Worm (Caenorhabditis elegans) whole organism, young adult: Measurements from ENCODE around the gene C44C10.7.

Experiments
- B0019.2 ChIP-seq: fragments of 200-800 bp; sonication (Bioruptor generic); conservative IDR thresholded peaks from 2 replicates; pipeline ENCODE4 v1.3.6; 2022; ENCODE audit warnings: missing genetic modification reagents, missing genetic modification characterization, missing compliant biosample characterization
- C06A6.2 ChIP-seq: fragments of 200-800 bp; sonication (Bioruptor generic); conservative IDR thresholded peaks from 2 replicates; pipeline ENCODE4 v1.3.6; 2022; ENCODE audit warnings: missing genetic modification characterization, missing compliant biosample characterization
- F22D6.2 ChIP-seq: sonication (generic microtip); optimal IDR thresholded peaks from 2 replicates; lab custom pipeline; 2016; ENCODE audit warnings: mild to moderate bottlenecking, missing genetic modification characterization, missing compliant biosample characterization
- F23B12.7 ChIP-seq: sonication (generic microtip); optimal IDR thresholded peaks from 2 replicates; lab custom pipeline; 2017; ENCODE audit warnings: missing genetic modification characterization, mild to moderate bottlenecking, missing compliant biosample characterization, antibody characterized with exemption, moderate library complexity; ENCODE audit not compliant: insufficient read depth
- F39B2.1 ChIP-seq: fragments of 200-800 bp; sonication (Bioruptor generic); IDR thresholded peaks from 2 replicates; pipeline ENCODE4 v1.3.6; 2022; ENCODE audit warnings: missing genetic modification reagents, missing genetic modification characterization, missing compliant biosample characterization
- F55B11.4 ChIP-seq: sonication (generic microtip); optimal IDR thresholded peaks from 2 replicates; lab custom pipeline; 2016; ENCODE audit warnings: missing compliant biosample characterization, missing genetic modification characterization, borderline replicate concordance; ENCODE audit not compliant: insufficient read depth
- T07F8.4 ChIP-seq: sonication (generic microtip); optimal IDR thresholded peaks from 2 replicates; lab custom pipeline; 2016; ENCODE audit warnings: mild to moderate bottlenecking, missing genetic modification characterization, moderate library complexity, missing compliant biosample characterization
- Y56A3A.18 ChIP-seq: fragments of 200-800 bp; sonication (Bioruptor generic); IDR thresholded peaks from 2 replicates; pipeline ENCODE4 v1.3.6; 2022; ENCODE audit warnings: missing genetic modification reagents, missing genetic modification characterization, missing compliant biosample characterization
- Y67H2A.10 ChIP-seq: fragments of 200-800 bp; sonication (Bioruptor generic); conservative IDR thresholded peaks from 2 replicates; pipeline ENCODE4 v1.3.6; 2022; ENCODE audit warnings: missing genetic modification reagents, missing genetic modification characterization, missing compliant biosample characterization
- Y79H2A.3 ChIP-seq: fragments of 200-800 bp; sonication (Bioruptor generic); conservative IDR thresholded peaks from 2 replicates; pipeline ENCODE4 v1.3.6; 2022; ENCODE audit warnings: missing genetic modification reagents, missing genetic modification characterization, missing compliant biosample characterization
- Y95B8A.8 ChIP-seq: fragments of 200-800 bp; sonication (Bioruptor generic); IDR thresholded peaks from 2 replicates; pipeline ENCODE4 v1.3.6; 2022; ENCODE audit warnings: missing genetic modification reagents, missing genetic modification characterization, missing compliant biosample characterization
- ZK185.1 ChIP-seq: sonication (generic microtip); optimal IDR thresholded peaks from 2 replicates; lab custom pipeline; 2016; ENCODE audit warnings: mild to moderate bottlenecking, missing genetic modification characterization, missing compliant biosample characterization; ENCODE audit not compliant: poor library complexity, severe bottlenecking
- akir-1 ChIP-seq: fragments of 200-800 bp; sonication (Bioruptor generic); optimal IDR thresholded peaks from 2 replicates; lab custom pipeline; 2018; ENCODE audit warnings: mild to moderate bottlenecking, missing genetic modification characterization, moderate library complexity, missing compliant biosample characterization
- attf-3 ChIP-seq: fragments of 200-800 bp; sonication (Bioruptor generic); conservative IDR thresholded peaks from 2 replicates; pipeline ENCODE4 v1.3.6; 2022; ENCODE audit warnings: missing genetic modification reagents, missing genetic modification characterization, missing compliant biosample characterization
- attf-5 ChIP-seq: fragments of 200-800 bp; sonication (Bioruptor generic); optimal IDR thresholded peaks from 2 replicates; lab custom pipeline; 2018; ENCODE audit warnings: mild to moderate bottlenecking, missing genetic modification characterization, missing compliant biosample characterization
- bed-1 ChIP-seq: fragments of 200-800 bp; sonication (Bioruptor generic); IDR thresholded peaks from 2 replicates; pipeline ENCODE4 v1.3.6; 2022; ENCODE audit warnings: missing genetic modification reagents, missing genetic modification characterization, missing compliant biosample characterization
- cebp-1 ChIP-seq, 2 experiments: fragments of 200-800 bp in 1 of 2; sonication (Bioruptor generic) in 1 of 2; sonication (generic microtip) in 1 of 2; IDR thresholded peaks in 1 of 2; optimal IDR thresholded peaks in 1 of 2; 2 replicates each; pipeline versions ENCODE4 v1.3.6 to Lab custom; 2017 to 2022; ENCODE audit warnings: missing compliant biosample characterization in 2 of 2, missing genetic modification characterization in 2 of 2, mild to moderate bottlenecking in 1 of 2, missing genetic modification reagents in 1 of 2, moderate library complexity in 1 of 2
- cebp-2 ChIP-seq: fragments of 200-800 bp; sonication (Bioruptor generic); IDR thresholded peaks from 2 replicates; pipeline ENCODE4 v1.3.6; 2022; ENCODE audit warnings: missing genetic modification characterization, missing compliant biosample characterization
- ceh-100 ChIP-seq: fragments of 200-800 bp; sonication (Bioruptor generic); IDR thresholded peaks from 2 replicates; pipeline ENCODE4 v1.3.6; 2022; ENCODE audit warnings: missing genetic modification reagents, missing genetic modification characterization, missing compliant biosample characterization
- ceh-27 ChIP-seq: fragments of 200-800 bp; sonication (Bioruptor generic); optimal IDR thresholded peaks from 2 replicates; lab custom pipeline; 2018; ENCODE audit warnings: mild to moderate bottlenecking, missing genetic modification characterization, moderate library complexity, missing compliant biosample characterization
- ceh-58 ChIP-seq: fragments of 200-800 bp; sonication (Bioruptor generic); IDR thresholded peaks from 2 replicates; pipeline ENCODE4 v1.3.6; 2022; ENCODE audit warnings: missing genetic modification characterization, missing compliant biosample characterization
- dox-1 ChIP-seq: fragments of 200-800 bp; sonication (Bioruptor generic); IDR thresholded peaks from 2 replicates; pipeline ENCODE4 v1.3.6; 2022; ENCODE audit warnings: missing genetic modification reagents, missing genetic modification characterization, missing compliant biosample characterization
- dpl-1 ChIP-seq: fragments of 150-350 bp; optimal IDR thresholded peaks from 2 replicates; lab custom pipeline; 2014; ENCODE audit warnings: missing biosample characterization, missing genetic modification reagents, missing genetic modification characterization
- efl-1 ChIP-seq: fragments of 150-350 bp; optimal IDR thresholded peaks from 2 replicates; lab custom pipeline; 2014; ENCODE audit warnings: missing biosample characterization, missing genetic modification reagents, missing genetic modification characterization
- egl-18 ChIP-seq: fragments of 200-800 bp; sonication (Bioruptor generic); IDR thresholded peaks from 2 replicates; pipeline ENCODE4 v1.3.6; 2022; ENCODE audit warnings: missing genetic modification reagents, missing genetic modification characterization, missing compliant biosample characterization
- egrh-3 ChIP-seq: fragments of 200-800 bp; sonication (Bioruptor generic); IDR thresholded peaks from 2 replicates; pipeline ENCODE4 v1.3.6; 2022; ENCODE audit warnings: missing genetic modification reagents, missing genetic modification characterization, missing compliant biosample characterization
- ets-4 ChIP-seq: fragments of 200-800 bp; sonication (Bioruptor generic); optimal IDR thresholded peaks from 2 replicates; lab custom pipeline; 2018; ENCODE audit warnings: mild to moderate bottlenecking, missing genetic modification characterization, missing compliant biosample characterization
- hmg-1.2 ChIP-seq: fragments of 200-800 bp; sonication (Bioruptor generic); IDR thresholded peaks from 2 replicates; pipeline ENCODE4 v1.3.6; 2022; ENCODE audit warnings: missing genetic modification reagents, missing genetic modification characterization, missing compliant biosample characterization
- let-526 ChIP-seq: fragments of 200-800 bp; sonication (Bioruptor generic); IDR thresholded peaks from 2 replicates; pipeline ENCODE4 v1.3.6; 2022; ENCODE audit warnings: missing genetic modification reagents, missing genetic modification characterization, missing compliant biosample characterization
- let-607 ChIP-seq, 2 experiments: fragments of 200-800 bp in 1 of 2; sonication (Bioruptor generic) in 1 of 2; sonication (generic microtip) in 1 of 2; optimal IDR thresholded peaks; 2 replicates each; lab custom pipeline; 2016 to 2018; ENCODE audit warnings: mild to moderate bottlenecking in 2 of 2, missing compliant biosample characterization in 2 of 2, missing genetic modification characterization in 2 of 2, moderate library complexity in 2 of 2, missing genotype in 1 of 2
- lin-26 ChIP-seq: fragments of 200-800 bp; sonication (Bioruptor generic); IDR thresholded peaks from 2 replicates; pipeline ENCODE4 v1.3.6; 2022; ENCODE audit warnings: missing genetic modification reagents, missing genetic modification characterization, missing compliant biosample characterization
- lin-35 ChIP-seq, 3 experiments: fragments of 150-350 bp in 2 of 3; sonication (generic microtip) in 1 of 3; optimal IDR thresholded peaks; 2 replicates each; lab custom pipeline; 2014 to 2018; ENCODE audit warnings: missing biosample characterization in 3 of 3, missing genetic modification characterization in 3 of 3, missing genetic modification reagents in 3 of 3
- lin-40 ChIP-seq: sonication (generic microtip); optimal IDR thresholded peaks from 2 replicates; lab custom pipeline; 2016; ENCODE audit warnings: missing genetic modification characterization, mild to moderate bottlenecking, missing compliant biosample characterization, missing genotype, missing genetic modification reagents
- lir-1 ChIP-seq: fragments of 200-800 bp; sonication (Bioruptor generic); conservative IDR thresholded peaks from 2 replicates; pipeline ENCODE4 v1.3.6; 2022; ENCODE audit warnings: missing genetic modification reagents, missing genetic modification characterization, missing compliant biosample characterization
- madf-6 ChIP-seq: fragments of 200-800 bp; sonication (Bioruptor generic); IDR thresholded peaks from 2 replicates; pipeline ENCODE4 v1.3.6; 2022; ENCODE audit warnings: missing genetic modification reagents, missing genetic modification characterization, missing compliant biosample characterization
- mcd-1 ChIP-seq: fragments of 200-800 bp; sonication (Bioruptor generic); IDR thresholded peaks from 2 replicates; pipeline ENCODE4 v1.3.6; 2022; ENCODE audit warnings: missing genetic modification reagents, missing genetic modification characterization, missing compliant biosample characterization
- nhr-120 ChIP-seq: fragments of 200-800 bp; sonication (Bioruptor generic); IDR thresholded peaks from 2 replicates; pipeline ENCODE4 v1.3.6; 2022; ENCODE audit warnings: missing genetic modification characterization, missing compliant biosample characterization
- nhr-80 ChIP-seq: sonication (generic microtip); optimal IDR thresholded peaks from 2 replicates; lab custom pipeline; 2016; ENCODE audit warnings: missing genetic modification characterization, missing compliant biosample characterization
- pha-4 ChIP-seq: fragments of 150-350 bp; sonication (generic microtip); optimal IDR thresholded peaks from 2 replicates; lab custom pipeline; 2014; ENCODE audit warnings: missing biosample characterization, missing genetic modification reagents, missing genetic modification characterization
- rcor-1 ChIP-seq: fragments of 200-800 bp; sonication (Bioruptor generic); IDR thresholded peaks from 2 replicates; pipeline ENCODE4 v1.3.6; 2022; ENCODE audit warnings: missing genetic modification reagents, missing genetic modification characterization, missing compliant biosample characterization
- repo-1 ChIP-seq: sonication (generic microtip); optimal IDR thresholded peaks from 2 replicates; lab custom pipeline; 2017; ENCODE audit warnings: mild to moderate bottlenecking, missing genetic modification characterization, missing compliant biosample characterization
- sdz-38 ChIP-seq: sonication (generic microtip); optimal IDR thresholded peaks from 2 replicates; lab custom pipeline; 2016; ENCODE audit warnings: missing genotype, missing genetic modification characterization, missing compliant biosample characterization
- snpc-1.1 ChIP-seq: sonication (generic microtip); optimal IDR thresholded peaks from 2 replicates; lab custom pipeline; 2017; ENCODE audit warnings: missing genetic modification characterization, mild to moderate bottlenecking, missing compliant biosample characterization, antibody characterized with exemption, moderate library complexity, missing genotype, missing genetic modification reagents; ENCODE audit not compliant: insufficient read depth
- snpc-4 ChIP-seq, 5 experiments: fragments of 150-350 bp in 1 of 5; sonication (generic microtip) in 4 of 5; optimal IDR thresholded peaks; 2 replicates each; lab custom pipeline; 2014 to 2018; ENCODE audit warnings: missing genetic modification characterization in 5 of 5, missing biosample characterization in 3 of 5, antibody characterized with exemption in 2 of 5, mild to moderate bottlenecking in 2 of 5, missing compliant biosample characterization in 2 of 5, missing genotype in 2 of 5, moderate library complexity in 2 of 5, missing genetic modification reagents in 1 of 5
- tlf-1 ChIP-seq: fragments of 200-800 bp; sonication (Bioruptor generic); optimal IDR thresholded peaks from 2 replicates; lab custom pipeline; 2018; ENCODE audit warnings: mild to moderate bottlenecking, missing genetic modification characterization, missing compliant biosample characterization
- zim-3 ChIP-seq: sonication (generic microtip); optimal IDR thresholded peaks from 2 replicates; lab custom pipeline; 2017; ENCODE audit warnings: mild to moderate bottlenecking, missing genetic modification characterization, moderate library complexity, missing compliant biosample characterization
- ztf-18 ChIP-seq: sonication (generic microtip); optimal IDR thresholded peaks from 2 replicates; lab custom pipeline; 2016; ENCODE audit warnings: missing genotype, mild to moderate bottlenecking, missing genetic modification characterization, missing compliant biosample characterization

C44C10.7 gene

DNA sequence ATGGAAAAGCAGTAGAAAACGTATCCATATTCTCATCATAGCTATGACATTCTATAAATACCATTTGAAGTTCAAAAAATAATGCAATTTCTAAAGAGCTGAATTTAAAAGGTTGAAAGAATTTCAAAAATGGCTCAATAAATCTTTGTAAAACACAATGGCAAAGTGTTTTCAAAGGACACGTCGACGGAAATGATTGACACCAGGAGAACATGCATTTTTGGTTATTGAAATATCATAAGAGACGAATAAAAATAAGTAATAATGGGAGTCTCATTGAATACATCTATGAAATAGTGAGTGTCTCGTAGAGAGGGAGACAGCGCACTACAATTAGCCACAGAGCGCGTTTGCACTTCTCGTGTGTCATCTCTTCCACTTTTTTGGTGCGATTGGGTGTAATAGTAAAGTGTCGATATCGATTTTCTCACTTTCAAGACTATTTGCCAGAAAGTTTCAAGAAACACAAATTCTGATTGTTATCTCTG lies 31.5 kb downstream of the C44C10.7 start, which contains the start of gene T04F8.2:
Gene T04F8.2, minus strand, starts transcription at position 51 of the 488 bp plus-strand sequence.
- TF ChIP-seq ZK185.1 (tag; lab: Kevin White, UChicago) = peak; percentile 64
- TF ChIP-seq F39B2.1 (GFP tag; lab: Robert Waterston, UW) = no peak
- TF ChIP-seq snpc-1.1 = no peak
- peak; percentile 91 for TF ChIP-seq nhr-80 (tag; lab: Kevin White, UChicago)
- TF ChIP-seq dpl-1 (GFP tag; lab: Kevin White, UChicago) = no peak
- no peak for TF ChIP-seq F22D6.2 (tag; lab: Kevin White, UChicago)
- TF ChIP-seq let-526 (GFP tag; lab: Robert Waterston, UW) = no peak
- no peak for TF ChIP-seq Y79H2A.3 (GFP tag; lab: Robert Waterston, UW)
- TF ChIP-seq attf-3 (GFP tag; lab: Robert Waterston, UW) = no peak
- TF ChIP-seq ceh-100 (GFP tag; lab: Robert Waterston, UW) = no peak
- TF ChIP-seq repo-1 (tag; lab: Kevin White, UChicago) = no peak
- peak; percentile 40; the same call in 1 of the 2 replicates for TF ChIP-seq hmg-1.2
- no peak for TF ChIP-seq rcor-1 (GFP tag; lab: Robert Waterston, UW)
- TF ChIP-seq Y56A3A.18 (GFP tag; lab: Robert Waterston, UW) = no peak
- no peak for TF ChIP-seq zim-3
- no peak for TF ChIP-seq egrh-3
- TF ChIP-seq mcd-1 (GFP tag; lab: Robert Waterston, UW) = peak; percentile 92
- peak; percentile 39 for TF ChIP-seq ceh-27
- no peak for TF ChIP-seq egl-18 (GFP tag; lab: Robert Waterston, UW)
- peak; percentile 37; the same call in 1 of the 2 replicates for TF ChIP-seq lin-26 (GFP tag; lab: Robert Waterston, UW)
- TF ChIP-seq cebp-1 (GFP tag; IDR thresholded peaks at IDR 0.05; lab: Robert Waterston, UW) = no peak
- peak; percentile 67 for TF ChIP-seq cebp-1 (tag; optimal IDR thresholded peaks at IDR 0.05; lab: Kevin White, UChicago)
- peak; percentile 52; the same call in 1 of the 2 replicates for TF ChIP-seq dox-1 (GFP tag; lab: Robert Waterston, UW)
- TF ChIP-seq lir-1 (GFP tag; lab: Robert Waterston, UW) = no peak
- TF ChIP-seq F23B12.7 = peak; percentile 53
- no peak for TF ChIP-seq tlf-1
- TF ChIP-seq C06A6.2 = no peak
- TF ChIP-seq ceh-58 = no peak
- no peak for TF ChIP-seq efl-1 (GFP tag; lab: Kevin White, UChicago)
- TF ChIP-seq attf-5 = peak; percentile 52
- TF ChIP-seq akir-1 (GFP tag; lab: Kevin White, UChicago) = no peak
- no peak for TF ChIP-seq snpc-4 (GFP tag; optimal IDR thresholded peaks at IDR 0.05; lab: Kevin White, UChicago)
- peak in 1 of 4 experiments; percentile 32 for TF ChIP-seq snpc-4 (tag; optimal IDR thresholded peaks at IDR 0.05; lab: Kevin White, UChicago)
- no peak for TF ChIP-seq bed-1 (GFP tag; lab: Robert Waterston, UW)
- TF ChIP-seq T07F8.4 (tag; lab: Kevin White, UChicago) = no peak
- peak; percentile 67 for TF ChIP-seq lin-40 (tag; lab: Kevin White, UChicago)
- peak; percentile 94 for TF ChIP-seq let-607 (tag; optimal IDR thresholded peaks at IDR 0.05; lab: Kevin White, UChicago)
- TF ChIP-seq ets-4 (GFP tag; lab: Kevin White, UChicago) = no peak
- TF ChIP-seq Y67H2A.10 = no peak
- TF ChIP-seq, all 124 proteins: peak for 13

DNA sequence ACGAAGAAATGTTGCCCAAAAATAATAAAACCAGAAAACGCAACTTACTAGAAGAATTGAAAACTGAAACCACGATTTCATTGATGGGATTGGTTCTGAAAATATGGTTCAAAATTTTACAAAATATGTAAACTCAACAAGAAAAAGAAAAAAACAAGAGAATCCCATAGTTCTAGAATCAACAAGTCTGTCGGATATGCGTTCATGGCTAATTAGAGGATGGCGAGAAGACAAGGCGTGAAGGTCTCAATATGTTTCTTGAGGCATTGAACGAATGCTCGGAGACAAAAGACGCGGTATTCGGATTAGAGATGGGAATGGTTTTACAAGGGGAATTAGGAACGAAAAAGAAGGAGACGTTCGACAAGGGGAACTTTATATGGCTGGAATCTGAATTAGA lies 37.3 kb downstream of the C44C10.7 start, which contains the start of gene cutl-11:
Gene cutl-11, minus strand, starts transcription at position 101 of the 400 bp plus-strand sequence.
- no peak for TF ChIP-seq cebp-2 (GFP tag; lab: Robert Waterston, UW)
- no peak for TF ChIP-seq nhr-120
- no peak for TF ChIP-seq ztf-18 (tag; lab: Kevin White, UChicago)
- TF ChIP-seq lin-35 (GFP tag; optimal IDR thresholded peaks at IDR 0.05; lab: Kevin White, UChicago) = no peak
- TF ChIP-seq Y95B8A.8 (GFP tag; lab: Robert Waterston, UW) = no peak
- no peak for TF ChIP-seq F55B11.4 (tag; lab: Kevin White, UChicago)
- no peak for TF ChIP-seq C06A6.2
- TF ChIP-seq cebp-1 (GFP tag; IDR thresholded peaks at IDR 0.05; lab: Robert Waterston, UW) = no peak
- no peak for TF ChIP-seq cebp-1 (tag; optimal IDR thresholded peaks at IDR 0.05; lab: Kevin White, UChicago)
- TF ChIP-seq pha-4 (tag; lab: Kevin White, UChicago) = no peak
- TF ChIP-seq B0019.2 (GFP tag; lab: Robert Waterston, UW) = no peak
- no peak for TF ChIP-seq madf-6
- TF ChIP-seq dpl-1 (GFP tag; lab: Kevin White, UChicago) = no peak
- no peak for TF ChIP-seq zim-3
- TF ChIP-seq sdz-38 (tag; lab: Kevin White, UChicago) = no peak
